Worm (Caenorhabditis elegans) whole organism, L4 larva: Measurements from ENCODE around the gene Y49G5A.1.

ENCODE experiments used
- D1046.2 ChIP-seq: fragments of 200-800 bp; sonication (Bioruptor generic); IDR thresholded peaks from 2 replicates; pipeline ENCODE4 v1.3.6; 2022; ENCODE audit warnings: missing genetic modification characterization, missing compliant biosample characterization
- F49E8.2 ChIP-seq: sonication (generic microtip); optimal IDR thresholded peaks from 2 replicates; lab custom pipeline; 2016; ENCODE audit warnings: missing compliant biosample characterization, mild to moderate bottlenecking, missing genetic modification characterization, borderline replicate concordance
- daf-12 ChIP-seq: fragments of 150-350 bp; optimal IDR thresholded peaks from 2 replicates; lab custom pipeline; 2014; ENCODE audit warnings: missing biosample characterization, missing genetic modification reagents, missing genetic modification characterization
- jun-1 ChIP-seq: fragments of 150-350 bp; optimal IDR thresholded peaks from 2 replicates; lab custom pipeline; 2014; ENCODE audit warnings: missing biosample characterization, missing genetic modification reagents, missing genetic modification characterization
- lir-3 ChIP-seq: sonication (generic microtip); optimal IDR thresholded peaks from 2 replicates; lab custom pipeline; 2016; ENCODE audit warnings: mild to moderate bottlenecking, missing genetic modification characterization, missing compliant biosample characterization
- pha-4 ChIP-seq, 2 experiments: fragments of 150-350 bp in 1 of 2; fragments of 200-800 bp in 1 of 2; sonication (Bioruptor generic) in 1 of 2; IDR thresholded peaks in 1 of 2; optimal IDR thresholded peaks in 1 of 2; 2 replicates each; pipeline versions ENCODE4 v1.3.6 to Lab custom; 2014 to 2022; ENCODE audit warnings: missing genetic modification characterization in 2 of 2, missing genetic modification reagents in 2 of 2, missing biosample characterization in 1 of 2, missing compliant biosample characterization in 1 of 2
- snpc-4 ChIP-seq: fragments of 150-350 bp; optimal IDR thresholded peaks from 2 replicates; lab custom pipeline; 2014; ENCODE audit warnings: missing biosample characterization, missing genetic modification characterization
- unc-39 ChIP-seq: sonication (generic microtip); optimal IDR thresholded peaks from 2 replicates; lab custom pipeline; 2017; ENCODE audit warnings: missing biosample characterization, missing genetic modification characterization
- ztf-11 ChIP-seq: fragments of 150-350 bp; optimal IDR thresholded peaks from 2 replicates; lab custom pipeline; 2014; ENCODE audit warnings: missing biosample characterization, missing genetic modification characterization

DNA sequence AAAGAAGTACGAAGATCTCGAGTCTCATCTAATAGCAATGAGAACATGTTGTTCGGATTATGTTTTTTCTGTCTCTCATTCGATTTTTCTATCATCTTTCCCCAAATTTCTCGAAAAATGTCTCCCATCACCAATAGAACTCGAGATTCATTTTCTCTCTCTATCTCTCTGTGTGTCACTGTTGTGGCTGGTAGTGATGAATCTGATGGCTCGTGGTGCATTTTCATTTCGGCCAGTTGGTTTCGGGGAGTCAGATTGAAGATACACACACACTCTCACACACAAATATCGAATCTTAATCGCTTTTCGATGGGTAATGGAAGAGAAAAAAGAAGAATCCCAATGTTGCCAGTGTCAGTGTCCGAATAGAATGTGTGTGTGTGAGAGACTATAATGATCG, 8.8 kb upstream of the Y49G5A.1 start:
- TF ChIP-seq snpc-4 (no peak), pha-4 (GFP tag; IDR thresholded peaks at IDR 0.05; lab: Robert Waterston, UW) (no peak), pha-4 (tag; optimal IDR thresholded peaks at IDR 0.05; lab: Kevin White, UChicago) (no peak), unc-39 (tag; lab: Kevin White, UChicago) (no peak), lir-3 (no peak), F49E8.2 (no peak), ztf-11 (tag; lab: Kevin White, UChicago) (no peak), D1046.2 (GFP tag; lab: Robert Waterston, UW) (no peak), jun-1 (tag; lab: Kevin White, UChicago) (no peak), daf-12 (tag; lab: Kevin White, UChicago) (no peak)
